Fruit fly (Drosophila melanogaster): ENCODE data around the gene CrebA.

The CrebA gene

DNA sequence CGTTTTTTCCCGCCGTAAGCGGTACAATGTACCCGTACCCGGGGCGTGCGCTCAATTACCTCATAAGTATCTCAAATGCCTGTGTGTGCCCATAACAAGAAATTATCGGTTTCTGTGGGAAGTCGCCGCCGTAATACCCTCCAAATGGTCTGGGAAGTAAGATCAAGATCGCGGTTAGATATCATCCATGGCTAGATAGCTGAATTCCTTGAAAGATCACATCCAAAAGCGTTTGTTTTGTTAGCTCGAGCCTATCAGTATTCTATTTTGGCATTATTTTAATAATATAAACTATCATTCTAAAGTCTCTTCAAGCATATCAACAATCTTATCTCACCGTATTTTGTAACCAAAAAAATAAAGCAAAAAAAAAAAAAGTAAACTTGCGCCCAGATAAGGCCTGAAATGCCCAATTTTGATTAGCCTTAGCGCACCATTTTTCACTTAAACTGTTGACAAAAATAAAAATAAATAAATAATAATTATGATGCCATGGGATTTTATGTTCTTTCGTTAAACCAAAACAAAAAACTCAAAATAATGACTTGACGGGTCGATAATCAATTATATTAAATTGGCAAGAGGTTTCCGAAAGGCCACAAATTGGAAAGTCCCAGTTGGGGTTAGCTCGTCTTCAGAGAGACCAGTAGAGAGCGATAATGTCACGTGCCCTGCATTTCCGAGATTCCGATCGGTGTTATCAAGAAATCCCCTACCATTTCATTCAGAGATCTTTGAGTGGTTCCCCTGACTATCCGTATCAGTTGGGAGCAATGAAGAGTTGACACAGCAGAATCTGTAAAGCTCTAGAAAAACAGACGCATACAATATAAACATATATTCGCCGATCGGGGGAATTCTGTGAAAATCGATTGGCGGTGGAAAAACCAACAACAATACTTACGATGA, 3.6 kb downstream of the CrebA start (continued):
- TF ChIP-seq ftz-f1 (GFP tag; optimal IDR thresholded peaks at IDR 0.05) (no peak), twi (tag; optimal IDR thresholded peaks at IDR 0.05) (no peak), Eip74EF (GFP tag; optimal IDR thresholded peaks at IDR 0.05) (no peak), Med (GFP tag) (peak; percentile 21), Hand (GFP tag; optimal IDR thresholded peaks at IDR 0.05) (no peak), pita (GFP tag; optimal IDR thresholded peaks at IDR 0.05) (no peak), sob (GFP tag; IDR thresholded peaks at IDR 0.05) (no peak), CG11504 (tag; optimal IDR thresholded peaks at IDR 0.05) (no peak), gce (GFP tag; IDR thresholded peaks at IDR 0.05) (no peak), mam (GFP tag; optimal IDR thresholded peaks at IDR 0.05) (no peak), Camta (GFP tag; optimal IDR thresholded peaks at IDR 0.05) (no peak), unc-4 (GFP tag; IDR thresholded peaks at IDR 0.05; ENCODE audit: partially characterized antibody) (no peak), fu2 (GFP tag; optimal IDR thresholded peaks at IDR 0.05) (no peak), CG11456 (GFP tag; IDR thresholded peaks at IDR 0.05) (no peak), Nf-YA (GFP tag; IDR thresholded peaks at IDR 0.05) (no peak), sqz (GFP tag; optimal IDR thresholded peaks at IDR 0.05) (peak; percentile 77), CG7271 (tag; optimal IDR thresholded peaks at IDR 0.05) (no peak), row (GFP tag; IDR thresholded peaks at IDR 0.05) (peak; percentile 44; the same call in 2 of the 3 replicates), Sry-β (GFP tag; optimal IDR thresholded peaks at IDR 0.05) (no peak), CG34376 (GFP tag; optimal IDR thresholded peaks at IDR 0.05) (no peak), Usf (GFP tag; optimal IDR thresholded peaks at IDR 0.05) (no peak), Dip3 (GFP tag; optimal IDR thresholded peaks at IDR 0.05) (no peak), Hmx (GFP tag; optimal IDR thresholded peaks at IDR 0.05) (no peak), nmo (GFP tag; optimal IDR thresholded peaks at IDR 0.05) (no peak), klu (GFP tag; IDR thresholded peaks at IDR 0.05) (no peak), Adf1 (GFP tag; IDR thresholded peaks at IDR 0.05) (no peak), Sox102F (GFP tag; optimal IDR thresholded peaks at IDR 0.05) (peak; percentile 35), slp2 (GFP tag; optimal IDR thresholded peaks at IDR 0.05) (no peak), CG15011 (GFP tag; optimal IDR thresholded peaks at IDR 0.05) (no peak), gfzf (GFP tag; optimal IDR thresholded peaks at IDR 0.05) (no peak), GATAe (GFP tag; conservative IDR thresholded peaks at IDR 0.05) (peak; percentile 63; the same call in 1 of the 2 replicates), CG17328 (GFP tag; IDR thresholded peaks at IDR 0.05) (no peak), Ptx1 (GFP tag; IDR thresholded peaks at IDR 0.05) (no peak), CG13624 (GFP tag; optimal IDR thresholded peaks at IDR 0.05) (no peak), Gsc (GFP tag; IDR thresholded peaks at IDR 0.05) (no peak), lov (optimal IDR thresholded peaks at IDR 0.05) (no peak), lov (GFP tag; IDR thresholded peaks at IDR 0.05) (no peak), ara (GFP tag; IDR thresholded peaks at IDR 0.05) (no peak), B-H2 (GFP tag; optimal IDR thresholded peaks at IDR 0.05) (no peak), CG8765 (GFP tag; IDR thresholded peaks at IDR 0.05) (no peak), Ravus (GFP tag; IDR thresholded peaks at IDR 0.05) (no peak), CG18476 (GFP tag; optimal IDR thresholded peaks at IDR 0.05) (no peak), Atf3 (GFP tag; optimal IDR thresholded peaks at IDR 0.05) (no peak), repo (GFP tag; optimal IDR thresholded peaks at IDR 0.05) (no peak), gcm2 (GFP tag; optimal IDR thresholded peaks at IDR 0.05) (no peak), eyg (GFP tag; optimal IDR thresholded peaks at IDR 0.05) (no peak), Blimp-1 (GFP tag; optimal IDR thresholded peaks at IDR 0.05) (peak; percentile 1), ssp (GFP tag; IDR thresholded peaks at IDR 0.05) (no peak), Vsx1 (GFP tag; optimal IDR thresholded peaks at IDR 0.05) (peak; percentile 55), CrebB (tag; optimal IDR thresholded peaks at IDR 0.05) (no peak)

All from whole organism, embryonic.